Fruit fly (Drosophila melanogaster): ENCODE results near the gene Ube4A.

DNA sequence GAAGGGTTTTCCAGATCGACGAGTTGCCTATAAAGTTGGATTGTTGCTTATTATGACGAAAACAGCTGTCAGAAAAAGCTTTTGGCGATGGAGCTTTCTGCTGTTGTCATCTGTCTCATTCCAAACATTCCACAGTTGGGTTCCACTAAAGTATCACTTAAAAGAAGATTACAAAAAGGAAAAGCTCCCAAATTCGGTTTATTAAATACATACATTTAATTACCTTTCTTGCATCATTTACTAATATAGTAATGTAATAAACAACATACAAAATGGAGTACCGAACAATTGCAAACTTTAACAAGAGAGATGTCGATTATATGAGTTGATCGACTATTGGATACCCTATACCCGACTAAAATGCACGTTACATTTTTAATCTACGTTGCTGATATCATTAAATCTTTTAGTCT, 2.0 kb upstream of the Ube4A start, which contains the start of gene CG31633:
- TF ChIP-seq CG3407 (GFP tag; optimal IDR thresholded peaks at IDR 0.05): no peak
- no peak for TF ChIP-seq jumu (GFP tag; optimal IDR thresholded peaks at IDR 0.05)
- no peak for TF ChIP-seq p53 (GFP tag; optimal IDR thresholded peaks at IDR 0.05)
- TF ChIP-seq CG18764 (GFP tag; optimal IDR thresholded peaks at IDR 0.05): no peak
- no peak for TF ChIP-seq Blimp-1 (GFP tag; optimal IDR thresholded peaks at IDR 0.05)
- no peak for TF ChIP-seq kah (GFP tag; optimal IDR thresholded peaks at IDR 0.05)
- no peak for TF ChIP-seq CG3995 (GFP tag; optimal IDR thresholded peaks at IDR 0.05)
- TF ChIP-seq prd (optimal IDR thresholded peaks at IDR 0.05): no peak
- no peak for TF ChIP-seq prd (GFP tag; IDR thresholded peaks at IDR 0.05)
- TF ChIP-seq Ada2b (GFP tag; IDR thresholded peaks at IDR 0.05): no peak
- TF ChIP-seq CG13624 (GFP tag; optimal IDR thresholded peaks at IDR 0.05): no peak
